Fruit fly (Drosophila melanogaster): Measurements from ENCODE around the gene frm.

Gene frm

dm6 chr3L:5554377-5554776 lies 3.4 kb upstream of the frm start (continued):
- TF ChIP-seq CG34406 (GFP tag; optimal IDR thresholded peaks at IDR 0.05), result peak; percentile 57
- no peak for TF ChIP-seq pdm3 (GFP tag; optimal IDR thresholded peaks at IDR 0.05)
- TF ChIP-seq Blimp-1 (GFP tag; optimal IDR thresholded peaks at IDR 0.05), result peak; percentile 28
- TF ChIP-seq CG1621 (tag; optimal IDR thresholded peaks at IDR 0.05), result no peak
- peak; percentile 53 for TF ChIP-seq CG8632 (GFP tag; optimal IDR thresholded peaks at IDR 0.05)
- TF ChIP-seq dac (GFP tag; optimal IDR thresholded peaks at IDR 0.05), result no peak
- peak; percentile 39 for TF ChIP-seq vri (GFP tag; optimal IDR thresholded peaks at IDR 0.05)
- peak; percentile 1 for TF ChIP-seq Sox14 (GFP tag; optimal IDR thresholded peaks at IDR 0.05)
- TF ChIP-seq Sox15 (GFP tag; optimal IDR thresholded peaks at IDR 0.05), result peak; percentile 36
- no peak for TF ChIP-seq CG3919 (GFP tag; optimal IDR thresholded peaks at IDR 0.05)
- TF ChIP-seq CG6163 (GFP tag; IDR thresholded peaks at IDR 0.05), result peak; percentile 65
- peak; percentile 51 for TF ChIP-seq CG3032 (tag; optimal IDR thresholded peaks at IDR 0.05)
- TF ChIP-seq CG15336 (GFP tag; IDR thresholded peaks at IDR 0.05), result no peak
- peak; percentile 40 for TF ChIP-seq achi (GFP tag; optimal IDR thresholded peaks at IDR 0.05)
- TF ChIP-seq CG9139 (GFP tag; optimal IDR thresholded peaks at IDR 0.05), result no peak
- peak in 1 of 2 experiments; percentile 25 for TF ChIP-seq salr (GFP tag; optimal IDR thresholded peaks at IDR 0.05)
- TF ChIP-seq CG11762 (GFP tag; optimal IDR thresholded peaks at IDR 0.05; ENCODE audit: insufficient read depth), result no peak
- no peak for TF ChIP-seq fkh (GFP tag; optimal IDR thresholded peaks at IDR 0.05)
- no peak for TF ChIP-seq CG32006 (GFP tag; optimal IDR thresholded peaks at IDR 0.05)
- TF ChIP-seq CG10669 (GFP tag; optimal IDR thresholded peaks at IDR 0.05), result no peak
- peak; percentile 77 for TF ChIP-seq cyc (GFP tag; optimal IDR thresholded peaks at IDR 0.05)

DNA sequence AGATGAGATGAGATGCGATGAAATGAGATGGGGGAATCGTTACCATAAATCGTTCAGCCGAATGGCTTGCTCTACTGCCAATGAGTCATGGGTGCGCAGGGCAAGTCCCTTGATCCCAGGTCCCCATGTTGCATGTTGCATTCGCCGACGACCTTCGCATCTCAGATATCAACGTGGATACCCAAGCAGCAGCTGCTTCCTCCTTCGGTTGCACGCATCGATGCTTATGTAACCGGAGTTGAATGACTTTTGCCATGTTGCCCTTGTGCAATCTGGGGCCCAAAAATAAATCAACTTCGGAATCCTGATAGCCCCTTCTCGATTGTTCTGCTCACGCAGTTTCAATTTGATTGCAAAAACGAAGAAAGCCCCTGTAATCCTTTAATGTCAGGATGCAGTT lies 2.8 kb upstream of the frm start:
- TF ChIP-seq CG6163 (GFP tag; IDR thresholded peaks at IDR 0.05), result peak; percentile 19; the same call in 1 of the 3 replicates
- TF ChIP-seq ss (GFP tag; optimal IDR thresholded peaks at IDR 0.05), result peak in 1 of 2 experiments; percentile 92
- peak; percentile 89 for TF ChIP-seq vri (GFP tag; optimal IDR thresholded peaks at IDR 0.05)
- no peak for TF ChIP-seq CG6808 (GFP tag; optimal IDR thresholded peaks at IDR 0.05)
- peak; percentile 35 for TF ChIP-seq dsx (GFP tag; optimal IDR thresholded peaks at IDR 0.05; ENCODE audit: poor library complexity, severe bottlenecking)

- TF ChIP-seq pdm3 (GFP tag; optimal IDR thresholded peaks at IDR 0.05) (no peak), vri (GFP tag; optimal IDR thresholded peaks at IDR 0.05) (no peak), Met (GFP tag; optimal IDR thresholded peaks at IDR 0.05) (no peak), svp (GFP tag) (no peak), Hr39 (GFP tag; optimal IDR thresholded peaks at IDR 0.05) (no peak), ss (GFP tag; optimal IDR thresholded peaks at IDR 0.05) (no peak), CG34406 (GFP tag; optimal IDR thresholded peaks at IDR 0.05) (no peak)
Observed at dm6 chr3L:5548524-5549084, 2.4 kb downstream of the frm start.

- TF ChIP-seq CG6276 (GFP tag; optimal IDR thresholded peaks at IDR 0.05), result no peak
- no peak for TF ChIP-seq Ets21C (GFP tag; optimal IDR thresholded peaks at IDR 0.05)
- TF ChIP-seq CG9139 (GFP tag; optimal IDR thresholded peaks at IDR 0.05), result no peak
- TF ChIP-seq Sox14 (GFP tag; optimal IDR thresholded peaks at IDR 0.05), result no peak
- TF ChIP-seq CG1621 (tag; optimal IDR thresholded peaks at IDR 0.05), result no peak
- TF ChIP-seq CG10631 (GFP tag; optimal IDR thresholded peaks at IDR 0.05), result no peak
- no peak for TF ChIP-seq Smox (GFP tag; optimal IDR thresholded peaks at IDR 0.05)
- no peak for TF ChIP-seq esn (GFP tag; optimal IDR thresholded peaks at IDR 0.05)
- TF ChIP-seq Lpt (GFP tag; optimal IDR thresholded peaks at IDR 0.05), result no peak
- no peak for TF ChIP-seq CG11762 (GFP tag; optimal IDR thresholded peaks at IDR 0.05; ENCODE audit: insufficient read depth)
- no peak for TF ChIP-seq CG3919 (GFP tag; optimal IDR thresholded peaks at IDR 0.05)
- no peak for TF ChIP-seq CG6854 (GFP tag; optimal IDR thresholded peaks at IDR 0.05)
- no peak for TF ChIP-seq CG32006 (GFP tag; optimal IDR thresholded peaks at IDR 0.05)
- no peak for TF ChIP-seq Hr4 (GFP tag; optimal IDR thresholded peaks at IDR 0.05)
Observed at dm6 chr3L:5542772-5543371, 8.1 kb downstream of the frm start.

Data from whole organism, prepupa.